Worm (Caenorhabditis elegans) whole organism, dauer: ENCODE data around the gene ubc-20.

Experiments
- unc-62 ChIP-seq: sonication (generic microtip); optimal IDR thresholded peaks from 2 replicates; lab custom pipeline; 2017; ENCODE audit warnings: missing biosample characterization, missing genetic modification reagents, missing genetic modification characterization

ubc-20 gene

ce11 chrIII:173501-173900 is 15.1 kb upstream of the ubc-20 start, which contains the start of gene F40G9.19:
F40G9.19 (plus strand) TSS chrIII:173801.
- TF ChIP-seq unc-62 = no peak

ce11 chrIII:175733-176132 is 12.9 kb upstream of the ubc-20 start, which contains the start of gene clec-148:
clec-148 (minus strand) TSS chrIII:175833.
- TF ChIP-seq unc-62 = no peak

- TF ChIP-seq unc-62 = no peak
Observed at ce11 chrIII:177715-178114, 10.9 kb upstream of the ubc-20 start, which contains the start of gene F40G9.14. F40G9.14 (minus strand) TSS chrIII:177815.

ce11 chrIII:178126-178525 is 10.5 kb upstream of the ubc-20 start:
- no peak for TF ChIP-seq unc-62

ce11 chrIII:179123-179592 is 9.5 kb upstream of the ubc-20 start, which contains the start of gene F40G9.6:
F40G9.6 (plus strand) TSS chrIII:179542.
- TF ChIP-seq unc-62 = no peak

ce11 chrIII:180963-181362 is 7.7 kb upstream of the ubc-20 start, which contains the start of gene F40G9.5:
F40G9.5 (plus strand) TSS chrIII:181263.
- TF ChIP-seq unc-62 = no peak

ce11 chrIII:182080-182479 is 6.6 kb upstream of the ubc-20 start, which contains the start of gene F40G9.15:
F40G9.15 (plus strand) TSS chrIII:182380.
- TF ChIP-seq unc-62 = no peak

ce11 chrIII:183072-183471 is 5.6 kb upstream of the ubc-20 start:
- TF ChIP-seq unc-62 = no peak

ce11 chrIII:184335-184734 is 4.3 kb upstream of the ubc-20 start:
- no peak for TF ChIP-seq unc-62

ce11 chrIII:187829-188228 is 809 bp upstream of the ubc-20 start, which contains the start of gene mxl-2:
mxl-2 (minus strand) TSS chrIII:188131.
- TF ChIP-seq unc-62 = no peak

ce11 chrIII:189280-189679 is 642 bp downstream of the ubc-20 start:
- no peak for TF ChIP-seq unc-62

ce11 chrIII:190686-191085 is 2.0 kb downstream of the ubc-20 start, which contains the start of gene cox-17:
cox-17 (plus strand) TSS chrIII:190986.
- TF ChIP-seq unc-62 = no peak

- no peak for TF ChIP-seq unc-62
Observed at ce11 chrIII:191803-192202, 3.2 kb downstream of the ubc-20 start, which contains the start of gene sec-20. sec-20 (plus strand) TSS chrIII:192103.

- TF ChIP-seq unc-62 = no peak
Observed at ce11 chrIII:194160-194559, 5.5 kb downstream of the ubc-20 start, which contains the start of gene F40G9.17. F40G9.17 (plus strand) TSS chrIII:194460.

ce11 chrIII:203953-204352 is 15.3 kb downstream of the ubc-20 start:
- TF ChIP-seq unc-62 = no peak

- no peak for TF ChIP-seq unc-62
Observed at ce11 chrIII:207023-207422, 18.4 kb downstream of the ubc-20 start, which contains the start of gene W10C4.1. W10C4.1 (minus strand) TSS chrIII:207123.

- TF ChIP-seq unc-62 = no peak
Observed at ce11 chrIII:208793-209694, 20.4 kb downstream of the ubc-20 start.
